Worm (Caenorhabditis elegans) whole organism, L2 larva: ENCODE results near the gene C06H5.8.
A peak's percentile ranks its signal among the peaks of the same experiment; 100 is the strongest.

Experiments
- C34F6.9 ChIP-seq: fragments of 150-350 bp; optimal IDR thresholded peaks from 2 replicates; lab custom pipeline; 2014; ENCODE audit warnings: missing biosample characterization, missing genetic modification characterization
- F13H6.1 ChIP-seq: sonication (generic microtip); optimal IDR thresholded peaks from 2 replicates; lab custom pipeline; 2016; ENCODE audit warnings: missing genetic modification characterization, missing compliant biosample characterization
- R02D3.7 ChIP-seq: fragments of 150-350 bp; optimal IDR thresholded peaks from 2 replicates; lab custom pipeline; 2014; ENCODE audit warnings: missing biosample characterization, missing genetic modification characterization
- Y55F3AM.14 ChIP-seq: fragments of 200-800 bp; sonication (Bioruptor generic); optimal IDR thresholded peaks from 2 replicates; lab custom pipeline; 2018; ENCODE audit warnings: mild to moderate bottlenecking, missing genetic modification characterization, missing compliant biosample characterization
- ZK546.5 ChIP-seq: sonication (generic microtip); optimal IDR thresholded peaks from 2 replicates; lab custom pipeline; 2017; ENCODE audit warnings: missing biosample characterization, missing genetic modification characterization
- alr-1 ChIP-seq: fragments of 150-350 bp; optimal IDR thresholded peaks from 2 replicates; lab custom pipeline; 2014; ENCODE audit warnings: missing biosample characterization, missing genetic modification characterization
- aly-2 ChIP-seq: fragments of 150-350 bp; optimal IDR thresholded peaks from 2 replicates; lab custom pipeline; 2014; ENCODE audit warnings: missing biosample characterization, missing genetic modification characterization
- ama-1 ChIP-seq: fragments of 150-350 bp; optimal IDR thresholded peaks from 2 replicates; lab custom pipeline; 2018; ENCODE audit warnings: inconsistent platforms
- blmp-1 ChIP-seq: sonication (generic microtip); optimal IDR thresholded peaks from 2 replicates; lab custom pipeline; 2017; ENCODE audit warnings: missing genetic modification characterization, mild to moderate bottlenecking, missing compliant biosample characterization, antibody characterized with exemption, moderate library complexity; ENCODE audit not compliant: insufficient read depth
- ceh-16 ChIP-seq: fragments of 150-350 bp; optimal IDR thresholded peaks from 2 replicates; lab custom pipeline; 2014; ENCODE audit warnings: missing biosample characterization, missing genetic modification characterization
- ceh-82 ChIP-seq: fragments of 150-350 bp; optimal IDR thresholded peaks from 2 replicates; lab custom pipeline; 2014; ENCODE audit warnings: missing biosample characterization, missing genetic modification characterization
- crh-2 ChIP-seq: sonication (generic microtip); optimal IDR thresholded peaks from 2 replicates; lab custom pipeline; 2017; ENCODE audit warnings: missing biosample characterization, missing genetic modification characterization
- dmd-4 ChIP-seq: sonication (generic microtip); optimal IDR thresholded peaks from 2 replicates; lab custom pipeline; 2017; ENCODE audit warnings: missing biosample characterization, missing genetic modification characterization
- egl-27 ChIP-seq: sonication (generic microtip); optimal IDR thresholded peaks from 3 replicates; lab custom pipeline; 2017; ENCODE audit warnings: missing biosample characterization, missing genetic modification reagents, missing genetic modification characterization
- elt-1 ChIP-seq: fragments of 150-350 bp; optimal IDR thresholded peaks from 2 replicates; lab custom pipeline; 2014; ENCODE audit warnings: missing biosample characterization, missing genetic modification characterization
- elt-3 ChIP-seq: sonication (generic microtip); optimal IDR thresholded peaks from 2 replicates; lab custom pipeline; 2017; ENCODE audit warnings: missing biosample characterization, missing genetic modification characterization
- fos-1 ChIP-seq: fragments of 150-350 bp; optimal IDR thresholded peaks from 2 replicates; lab custom pipeline; 2014; ENCODE audit warnings: missing biosample characterization, missing genetic modification characterization
- gmeb-1 ChIP-seq: fragments of 150-350 bp; optimal IDR thresholded peaks from 2 replicates; lab custom pipeline; 2014; ENCODE audit warnings: missing biosample characterization, missing genetic modification characterization
- lin-11 ChIP-seq: fragments of 150-350 bp; sonication (generic microtip); optimal IDR thresholded peaks from 2 replicates; lab custom pipeline; 2014; ENCODE audit warnings: missing biosample characterization, missing genetic modification characterization, inconsistent platforms, mixed read lengths
- lin-13 ChIP-seq: fragments of 150-350 bp; optimal IDR thresholded peaks from 2 replicates; lab custom pipeline; 2014; ENCODE audit warnings: missing biosample characterization, missing genetic modification reagents, missing genetic modification characterization
- lin-39 ChIP-seq: fragments of 150-350 bp; optimal IDR thresholded peaks from 2 replicates; lab custom pipeline; 2014; ENCODE audit warnings: missing biosample characterization, missing genetic modification reagents, missing genetic modification characterization
- lsy-2 ChIP-seq, 2 experiments: fragments of 150-350 bp in 1 of 2; sonication (generic microtip) in 1 of 2; optimal IDR thresholded peaks; 2 replicates each; lab custom pipeline; 2014 to 2017; ENCODE audit warnings: missing biosample characterization in 2 of 2, missing genetic modification characterization in 2 of 2
- mab-5 ChIP-seq: fragments of 150-350 bp; optimal IDR thresholded peaks from 2 replicates; lab custom pipeline; 2014; ENCODE audit warnings: missing biosample characterization, missing genetic modification characterization
- mbf-1 ChIP-seq: sonication (generic microtip); optimal IDR thresholded peaks from 2 replicates; lab custom pipeline; 2017; ENCODE audit warnings: missing biosample characterization, missing genetic modification characterization
- mdl-1 ChIP-seq, 2 experiments: fragments of 150-350 bp in 1 of 2; sonication (generic microtip) in 1 of 2; optimal IDR thresholded peaks; 2 replicates each; lab custom pipeline; 2017; ENCODE audit warnings: missing biosample characterization in 2 of 2, missing genetic modification characterization in 2 of 2
- nhr-10 ChIP-seq: sonication (generic microtip); optimal IDR thresholded peaks from 2 replicates; lab custom pipeline; 2017; ENCODE audit warnings: missing biosample characterization, missing genetic modification characterization
- nhr-11 ChIP-seq: fragments of 150-350 bp; optimal IDR thresholded peaks from 2 replicates; lab custom pipeline; 2014; ENCODE audit warnings: missing biosample characterization, missing genetic modification characterization
- nhr-12 ChIP-seq: fragments of 150-350 bp; optimal IDR thresholded peaks from 2 replicates; lab custom pipeline; 2014; ENCODE audit warnings: missing biosample characterization, missing genetic modification characterization
- nhr-129 ChIP-seq: fragments of 150-350 bp; optimal IDR thresholded peaks from 2 replicates; lab custom pipeline; 2014; ENCODE audit warnings: missing biosample characterization, missing genetic modification characterization
- nhr-21 ChIP-seq: fragments of 150-350 bp; optimal IDR thresholded peaks from 2 replicates; lab custom pipeline; 2014; ENCODE audit warnings: missing biosample characterization, missing genetic modification characterization
- nhr-23 ChIP-seq: fragments of 150-350 bp; optimal IDR thresholded peaks from 2 replicates; lab custom pipeline; 2014; ENCODE audit warnings: missing biosample characterization, missing genetic modification reagents, missing genetic modification characterization
- nhr-237 ChIP-seq: fragments of 150-350 bp; optimal IDR thresholded peaks from 2 replicates; lab custom pipeline; 2014; ENCODE audit warnings: missing biosample characterization, missing genetic modification characterization
- nhr-25 ChIP-seq: fragments of 150-350 bp; sonication (generic microtip); optimal IDR thresholded peaks from 3 replicates; lab custom pipeline; 2014; ENCODE audit warnings: missing biosample characterization, missing genetic modification characterization
- nhr-6 ChIP-seq: fragments of 150-350 bp; optimal IDR thresholded peaks from 2 replicates; lab custom pipeline; 2014; ENCODE audit warnings: missing biosample characterization, missing genetic modification characterization
- nhr-77 ChIP-seq: fragments of 150-350 bp; optimal IDR thresholded peaks from 2 replicates; lab custom pipeline; 2014; ENCODE audit warnings: missing biosample characterization, missing genetic modification characterization
- peb-1 ChIP-seq: fragments of 150-350 bp; optimal IDR thresholded peaks from 2 replicates; lab custom pipeline; 2014; ENCODE audit warnings: missing biosample characterization, missing genetic modification characterization
- sem-4 ChIP-seq: fragments of 150-350 bp; optimal IDR thresholded peaks from 2 replicates; lab custom pipeline; 2014; ENCODE audit warnings: missing biosample characterization, missing genetic modification reagents, missing genetic modification characterization
- skn-1 ChIP-seq: sonication (generic microtip); optimal IDR thresholded peaks from 2 replicates; lab custom pipeline; 2017; ENCODE audit warnings: missing biosample characterization, missing genetic modification characterization
- sma-3 ChIP-seq: sonication (generic microtip); optimal IDR thresholded peaks from 2 replicates; lab custom pipeline; 2016; ENCODE audit warnings: missing genetic modification reagents, missing genetic modification characterization, missing compliant biosample characterization
- sma-9 ChIP-seq, 2 experiments: fragments of 150-350 bp in 1 of 2; sonication (generic microtip) in 1 of 2; optimal IDR thresholded peaks; 2 replicates each; lab custom pipeline; 2014 to 2016; ENCODE audit warnings: missing genetic modification characterization in 2 of 2, mild to moderate bottlenecking in 1 of 2, missing biosample characterization in 1 of 2, missing compliant biosample characterization in 1 of 2, missing genetic modification reagents in 1 of 2, moderate library complexity in 1 of 2
- snpc-4 ChIP-seq: fragments of 150-350 bp; optimal IDR thresholded peaks from 2 replicates; lab custom pipeline; 2014; ENCODE audit warnings: missing biosample characterization, missing genetic modification characterization
- unc-39 ChIP-seq: fragments of 150-350 bp; optimal IDR thresholded peaks from 2 replicates; lab custom pipeline; 2014; ENCODE audit warnings: missing biosample characterization, missing genetic modification characterization
- unc-55 ChIP-seq: fragments of 150-350 bp; sonication (generic microtip); optimal IDR thresholded peaks from 3 replicates; lab custom pipeline; 2014; ENCODE audit warnings: missing biosample characterization, missing genetic modification reagents, missing genetic modification characterization
- unc-62 ChIP-seq: fragments of 150-350 bp; optimal IDR thresholded peaks from 2 replicates; lab custom pipeline; 2014; ENCODE audit warnings: missing biosample characterization, missing genetic modification reagents, missing genetic modification characterization
- zag-1 ChIP-seq: fragments of 150-350 bp; optimal IDR thresholded peaks from 2 replicates; lab custom pipeline; 2014; ENCODE audit warnings: missing biosample characterization, missing genetic modification characterization
- ztf-1 ChIP-seq: fragments of 200-800 bp; sonication (Bioruptor generic); conservative IDR thresholded peaks from 2 replicates; pipeline ENCODE4 v1.3.6; 2022; ENCODE audit warnings: missing genetic modification characterization, missing compliant biosample characterization
- ztf-11 ChIP-seq: sonication (generic microtip); optimal IDR thresholded peaks from 2 replicates; lab custom pipeline; 2017; ENCODE audit warnings: missing biosample characterization, missing genetic modification characterization
- ztf-4 ChIP-seq: fragments of 150-350 bp; optimal IDR thresholded peaks from 2 replicates; lab custom pipeline; 2014; ENCODE audit warnings: missing biosample characterization, missing genetic modification characterization

C06H5.8 gene

ce11 chrV:17949093-17949492 is 30.3 kb downstream of the C06H5.8 start, which contains the start of gene dpy-21:
Gene dpy-21, minus strand, starts transcription at chrV:17949193.
- TF ChIP-seq nhr-21 (tag; lab: Kevin White, UChicago) = no peak
- no peak for TF ChIP-seq nhr-11 (tag; lab: Kevin White, UChicago)
- TF ChIP-seq mdl-1 (tag; optimal IDR thresholded peaks at IDR 0.05; lab: Kevin White, UChicago) = no peak
- TF ChIP-seq unc-55 (GFP tag; lab: Kevin White, UChicago) = no peak
- TF ChIP-seq ZK546.5 (tag; lab: Kevin White, UChicago) = no peak
- TF ChIP-seq sma-9 (GFP tag; optimal IDR thresholded peaks at IDR 0.05; lab: Kevin White, UChicago) = no peak
- TF ChIP-seq sma-9 (tag; optimal IDR thresholded peaks at IDR 0.05; lab: Kevin White, UChicago) = no peak
- TF ChIP-seq lsy-2 (tag; optimal IDR thresholded peaks at IDR 0.05; lab: Kevin White, UChicago) = no peak

- TF ChIP-seq ceh-82 (tag; lab: Kevin White, UChicago) (peak; percentile 36), unc-55 (GFP tag; lab: Kevin White, UChicago) (peak; percentile 97), dmd-4 (no peak), R02D3.7 (tag; lab: Kevin White, UChicago) (no peak), lin-13 (GFP tag; lab: Kevin White, UChicago) (peak; percentile 95), sma-9 (GFP tag; optimal IDR thresholded peaks at IDR 0.05; lab: Kevin White, UChicago) (peak; percentile 86), sma-9 (tag; optimal IDR thresholded peaks at IDR 0.05; lab: Kevin White, UChicago) (no peak), nhr-237 (tag; lab: Kevin White, UChicago) (no peak), elt-1 (tag; lab: Kevin White, UChicago) (no peak), snpc-4 (peak; percentile 85), nhr-25 (tag; lab: Kevin White, UChicago) (peak; percentile 91), zag-1 (tag; lab: Kevin White, UChicago) (peak; percentile 70), lin-11 (tag; lab: Kevin White, UChicago) (peak; percentile 88), ztf-1 (GFP tag; lab: Robert Waterston, UW) (no peak), ztf-11 (no peak), crh-2 (tag; lab: Kevin White, UChicago) (peak; percentile 95), alr-1 (no peak), F13H6.1 (tag; lab: Kevin White, UChicago) (peak; percentile 95), nhr-21 (tag; lab: Kevin White, UChicago) (peak; percentile 87), nhr-6 (peak; percentile 78), sma-3 (GFP tag; lab: Kevin White, UChicago) (peak; percentile 93), nhr-23 (no peak), ama-1 (lab: Kevin White, UChicago) (peak; percentile 84), nhr-77 (tag; lab: Kevin White, UChicago) (peak; percentile 5), elt-3 (tag; lab: Kevin White, UChicago) (no peak), ZK546.5 (tag; lab: Kevin White, UChicago) (peak; percentile 37), lin-39 (tag; lab: Kevin White, UChicago) (no peak), fos-1 (tag; lab: Kevin White, UChicago) (peak; percentile 75), blmp-1 (tag; lab: Kevin White, UChicago) (peak; percentile 72), unc-62 (GFP tag; lab: Kevin White, UChicago) (no peak), Y55F3AM.14 (peak; percentile 83), unc-39 (tag; lab: Kevin White, UChicago) (peak; percentile 47), mbf-1 (no peak), nhr-12 (tag; lab: Kevin White, UChicago) (no peak), ceh-16 (tag; lab: Kevin White, UChicago) (peak; percentile 73), C34F6.9 (tag; lab: Kevin White, UChicago) (peak; percentile 98), mab-5 (tag; lab: Kevin White, UChicago) (peak; percentile 89), skn-1 (tag; lab: Kevin White, UChicago) (no peak), sem-4 (tag; lab: Kevin White, UChicago) (peak; percentile 76), mdl-1 (tag; optimal IDR thresholded peaks at IDR 0.05; lab: Kevin White, UChicago) (peak; percentile 55 to 76), nhr-11 (tag; lab: Kevin White, UChicago) (no peak), egl-27 (tag; lab: Kevin White, UChicago) (peak; percentile 69), aly-2 (tag; lab: Kevin White, UChicago) (no peak), peb-1 (tag; lab: Kevin White, UChicago) (no peak), nhr-10 (tag; lab: Kevin White, UChicago) (no peak), nhr-129 (tag; lab: Kevin White, UChicago) (peak; percentile 94), ztf-4 (tag; lab: Kevin White, UChicago) (peak; percentile 76), gmeb-1 (tag; lab: Kevin White, UChicago) (peak; percentile 72), lsy-2 (tag; optimal IDR thresholded peaks at IDR 0.05; lab: Kevin White, UChicago) (peak; percentile 68 to 91)
Observed at ce11 chrV:17951172-17951999, 32.6 kb downstream of the C06H5.8 start, which contains the start of gene Y59A8B.24. Gene Y59A8B.24, plus strand, starts transcription at chrV:17951949.
